Fruit fly (Drosophila melanogaster) whole organism, embryonic: ENCODE results near the gene CG12766.

Experiments
- ATbp ChIP-seq: fragments of 200-800 bp; sonication (Bioruptor generic); optimal IDR thresholded peaks from 2 replicates; lab custom pipeline; 2017; ENCODE audit warnings: missing biosample characterization, mild to moderate bottlenecking, missing genetic modification characterization, missing genetic modification reagents
- Ada2b ChIP-seq: fragments of 200-800 bp; sonication (Bioruptor generic); IDR thresholded peaks from 2 replicates; pipeline ENCODE4 v1.3.6; 2022; ENCODE audit warnings: missing biosample characterization, missing genetic modification characterization
- B-H1 ChIP-seq: fragments of 200-800 bp; sonication (Bioruptor generic); IDR thresholded peaks from 3 replicates; pipeline ENCODE4 v1.3.6; 2022; ENCODE audit warnings: missing biosample characterization, missing genetic modification characterization
- Bteb2 ChIP-seq: fragments of 200-800 bp; sonication (Bioruptor generic); optimal IDR thresholded peaks from 2 replicates; lab custom pipeline; 2016; ENCODE audit warnings: missing biosample characterization, missing genetic modification characterization
- CG11695 ChIP-seq: fragments of 200-800 bp; sonication (Bioruptor generic); IDR thresholded peaks from 3 replicates; pipeline ENCODE4 v1.3.6; 2022; ENCODE audit warnings: missing biosample characterization, missing genetic modification characterization
- CG12071 ChIP-seq: fragments of 200-800 bp; sonication (Bioruptor generic); optimal IDR thresholded peaks from 3 replicates; lab custom pipeline; 2018; ENCODE audit warnings: missing biosample characterization, mild to moderate bottlenecking, missing genetic modification characterization
- CG12391 ChIP-seq: fragments of 200-800 bp; sonication (Bioruptor generic); optimal IDR thresholded peaks from 3 replicates; lab custom pipeline; 2018; ENCODE audit warnings: missing biosample characterization, mild to moderate bottlenecking, missing genetic modification characterization, moderate library complexity
- CG12769 ChIP-seq: fragments of 200-800 bp; sonication (Bioruptor generic); optimal IDR thresholded peaks from 2 replicates; lab custom pipeline; 2019; ENCODE audit warnings: missing biosample characterization, mild to moderate bottlenecking, missing genetic modification characterization, moderate library complexity
- CG13123 ChIP-seq: fragments of 200-800 bp; sonication (Bioruptor generic); optimal IDR thresholded peaks from 2 replicates; lab custom pipeline; 2016; ENCODE audit warnings: missing biosample characterization, missing genetic modification characterization
- CG13424 ChIP-seq: fragments of 200-800 bp; sonication (Bioruptor generic); optimal IDR thresholded peaks from 2 replicates; lab custom pipeline; 2019; ENCODE audit warnings: missing biosample characterization, mild to moderate bottlenecking, missing genetic modification characterization, moderate library complexity
- CG2129 ChIP-seq: fragments of 200-800 bp; sonication (Bioruptor generic); IDR thresholded peaks from 2 replicates; pipeline ENCODE4 v1.3.6; 2022; ENCODE audit warnings: missing biosample characterization, missing genetic modification characterization; ENCODE audit not compliant: partially characterized antibody
- CG2199 ChIP-seq: fragments of 200-800 bp; sonication (Bioruptor generic); IDR thresholded peaks from 3 replicates; pipeline ENCODE4 v1.3.6; 2022; ENCODE audit warnings: missing biosample characterization, missing genetic modification characterization
- CG2202 ChIP-seq: fragments of 200-800 bp; sonication (Bioruptor generic); optimal IDR thresholded peaks from 2 replicates; lab custom pipeline; 2018; ENCODE audit warnings: missing biosample characterization, mild to moderate bottlenecking, missing genetic modification characterization
- CG3065 ChIP-seq: fragments of 200-800 bp; sonication (Bioruptor generic); optimal IDR thresholded peaks from 2 replicates; lab custom pipeline; 2016; ENCODE audit warnings: missing biosample characterization, missing genetic modification characterization
- CG34422 ChIP-seq: fragments of 200-800 bp; sonication (Bioruptor generic); IDR thresholded peaks from 3 replicates; pipeline ENCODE4 v1.3.6; 2022; ENCODE audit warnings: missing biosample characterization, missing genetic modification characterization
- CG42726 ChIP-seq: fragments of 200-800 bp; sonication (Bioruptor generic); IDR thresholded peaks from 2 replicates; pipeline ENCODE4 v1.3.6; 2022; ENCODE audit warnings: missing biosample characterization, missing genetic modification characterization; ENCODE audit not compliant: partially characterized antibody
- CG4617 ChIP-seq: fragments of 200-800 bp; sonication (Bioruptor generic); optimal IDR thresholded peaks from 3 replicates; lab custom pipeline; 2016; ENCODE audit warnings: missing biosample characterization, missing genetic modification characterization, borderline replicate concordance
- CG6765 ChIP-seq: fragments of 200-800 bp; sonication (Bioruptor generic); optimal IDR thresholded peaks from 3 replicates; lab custom pipeline; 2017; ENCODE audit warnings: missing biosample characterization, mild to moderate bottlenecking, missing genetic modification characterization
- CG7556 ChIP-seq: fragments of 200-800 bp; sonication (Bioruptor generic); optimal IDR thresholded peaks from 2 replicates; lab custom pipeline; 2017; ENCODE audit warnings: missing biosample characterization, mild to moderate bottlenecking, missing genetic modification characterization
- CG7839 ChIP-seq: fragments of 200-800 bp; sonication (Bioruptor generic); optimal IDR thresholded peaks from 3 replicates; lab custom pipeline; 2018; ENCODE audit warnings: missing biosample characterization, mild to moderate bottlenecking, missing genetic modification characterization, moderate library complexity
- CG7928 ChIP-seq: fragments of 200-800 bp; sonication (Bioruptor generic); optimal IDR thresholded peaks from 2 replicates; lab custom pipeline; 2017; ENCODE audit warnings: missing biosample characterization, mild to moderate bottlenecking, missing genetic modification characterization
- Camta ChIP-seq: fragments of 200-800 bp; sonication (Bioruptor generic); optimal IDR thresholded peaks from 2 replicates; lab custom pipeline; 2016; ENCODE audit warnings: missing biosample characterization, missing genetic modification characterization
- Dp ChIP-seq: fragments of 200-800 bp; sonication (Bioruptor generic); optimal IDR thresholded peaks from 2 replicates; lab custom pipeline; 2018; ENCODE audit warnings: missing biosample characterization, mild to moderate bottlenecking, missing genetic modification characterization, moderate library complexity
- E2f2 ChIP-seq: fragments of 200-800 bp; sonication (Bioruptor generic); IDR thresholded peaks from 2 replicates; pipeline ENCODE4 v1.3.6; 2022; ENCODE audit warnings: missing biosample characterization, missing genetic modification characterization
- Fer2 ChIP-seq: fragments of 200-800 bp; sonication (Bioruptor generic); optimal IDR thresholded peaks from 2 replicates; lab custom pipeline; 2018; ENCODE audit warnings: missing biosample characterization, mild to moderate bottlenecking, missing genetic modification characterization, moderate library complexity
- Hey ChIP-seq: fragments of 200-800 bp; sonication (Bioruptor generic); optimal IDR thresholded peaks from 3 replicates; lab custom pipeline; 2018; ENCODE audit warnings: missing biosample characterization, mild to moderate bottlenecking, missing genetic modification characterization
- Hmx ChIP-seq: fragments of 200-800 bp; sonication (Bioruptor generic); optimal IDR thresholded peaks from 2 replicates; lab custom pipeline; 2016; ENCODE audit warnings: missing biosample characterization, missing genetic modification characterization
- Hr78 ChIP-seq, 2 experiments: fragments of 200-800 bp in 1 of 2; fragments of >200 bp in 1 of 2; sonication (Bioruptor generic) in 1 of 2; optimal IDR thresholded peaks; 2 replicates each; lab custom pipeline; 2017 to 2019; ENCODE audit warnings: missing biosample characterization in 2 of 2, missing genetic modification characterization in 2 of 2, mild to moderate bottlenecking in 1 of 2, moderate library complexity in 1 of 2
- NFAT ChIP-seq: fragments of 200-800 bp; sonication (Bioruptor generic); IDR thresholded peaks from 2 replicates; pipeline ENCODE4 v1.3.6; 2022; ENCODE audit warnings: missing biosample characterization, missing genetic modification characterization
- Oli ChIP-seq: fragments of 200-800 bp; sonication (Bioruptor generic); optimal IDR thresholded peaks from 2 replicates; lab custom pipeline; 2018; ENCODE audit warnings: missing biosample characterization, mild to moderate bottlenecking, missing genetic modification characterization, moderate library complexity
- Side ChIP-seq: fragments of 200-800 bp; sonication (Bioruptor generic); optimal IDR thresholded peaks from 2 replicates; lab custom pipeline; 2016; ENCODE audit warnings: missing biosample characterization, missing genetic modification characterization
- Sry-β ChIP-seq: fragments of 200-800 bp; sonication (Bioruptor generic); optimal IDR thresholded peaks from 2 replicates; lab custom pipeline; 2018; ENCODE audit warnings: missing biosample characterization, mild to moderate bottlenecking, missing genetic modification characterization, moderate library complexity
- Usf ChIP-seq: fragments of 200-800 bp; sonication (Bioruptor generic); optimal IDR thresholded peaks from 2 replicates; lab custom pipeline; 2017; ENCODE audit warnings: missing genotype, missing biosample characterization, missing genetic modification characterization
- al ChIP-seq: fragments of 200-800 bp; sonication (Bioruptor generic); IDR thresholded peaks from 2 replicates; pipeline ENCODE4 v1.3.6; 2022; ENCODE audit warnings: missing biosample characterization, missing genetic modification characterization
- bab2 ChIP-seq: fragments of 200-800 bp; sonication (Bioruptor generic); optimal IDR thresholded peaks from 2 replicates; lab custom pipeline; 2016; ENCODE audit warnings: missing biosample characterization, missing genetic modification characterization
- bcd ChIP-seq: fragments of 200-800 bp; sonication (Bioruptor generic); optimal IDR thresholded peaks from 2 replicates; lab custom pipeline; 2017; ENCODE audit warnings: missing biosample characterization, mild to moderate bottlenecking, missing genetic modification characterization
- btn ChIP-seq: fragments of 200-800 bp; sonication (Bioruptor generic); optimal IDR thresholded peaks from 2 replicates; lab custom pipeline; 2016; ENCODE audit warnings: missing biosample characterization, missing genetic modification characterization
- cad ChIP-seq: fragments of >200 bp; optimal IDR thresholded peaks from 2 replicates; lab custom pipeline; 2017; ENCODE audit warnings: missing biosample characterization, missing genetic modification characterization
- ci ChIP-seq: fragments of 200-800 bp; sonication (Bioruptor generic); IDR thresholded peaks from 3 replicates; pipeline ENCODE4 v1.3.6; 2022; ENCODE audit warnings: missing biosample characterization, missing genetic modification characterization
- exex ChIP-seq: fragments of 200-800 bp; sonication (Bioruptor generic); optimal IDR thresholded peaks from 4 replicates; lab custom pipeline; 2018; ENCODE audit warnings: missing biosample characterization, mild to moderate bottlenecking, missing genetic modification characterization, moderate library complexity
- fd96Cb ChIP-seq: fragments of 200-800 bp; sonication (Bioruptor generic); optimal IDR thresholded peaks from 2 replicates; lab custom pipeline; 2018; ENCODE audit warnings: missing biosample characterization, mild to moderate bottlenecking, missing genetic modification characterization, moderate library complexity
- hbn ChIP-seq: fragments of 200-800 bp; sonication (Bioruptor generic); IDR thresholded peaks from 2 replicates; pipeline ENCODE4 v1.3.6; 2022; ENCODE audit warnings: missing biosample characterization, missing genetic modification characterization; ENCODE audit not compliant: partially characterized antibody
- inv ChIP-seq: fragments of 200-800 bp; sonication (Bioruptor generic); IDR thresholded peaks from 2 replicates; pipeline ENCODE4 v1.3.6; 2022; ENCODE audit warnings: missing biosample characterization, missing genetic modification characterization; ENCODE audit not compliant: partially characterized antibody
- pita ChIP-seq: fragments of 200-800 bp; sonication (Bioruptor generic); optimal IDR thresholded peaks from 2 replicates; lab custom pipeline; 2017; ENCODE audit warnings: missing biosample characterization, mild to moderate bottlenecking, missing genetic modification characterization
- rib ChIP-seq: fragments of 200-800 bp; sonication (Bioruptor generic); IDR thresholded peaks from 2 replicates; pipeline ENCODE4 v1.3.6; 2022; ENCODE audit warnings: missing biosample characterization, missing genetic modification characterization
- sisA ChIP-seq: fragments of 200-800 bp; sonication (Bioruptor generic); IDR thresholded peaks from 2 replicates; pipeline ENCODE4 v1.3.6; 2022; ENCODE audit warnings: missing biosample characterization, missing genetic modification characterization
- tgo ChIP-seq: fragments of 200-800 bp; sonication (Bioruptor generic); IDR thresholded peaks from 3 replicates; pipeline ENCODE4 v1.3.6; 2022; ENCODE audit warnings: missing biosample characterization, missing genetic modification characterization
- ttk ChIP-seq: fragments of 200-800 bp; sonication (Bioruptor generic); IDR thresholded peaks from 2 replicates; pipeline ENCODE4 v2.1.2; 2022; ENCODE audit warnings: missing biosample characterization, missing genetic modification characterization
- twi ChIP-seq: fragments of 200-800 bp; optimal IDR thresholded peaks from 2 replicates; lab custom pipeline; 2019; ENCODE audit warnings: missing biosample characterization, mild to moderate bottlenecking, missing genetic modification characterization, moderate library complexity
- zen2 ChIP-seq: fragments of 200-800 bp; sonication (Bioruptor generic); IDR thresholded peaks from 3 replicates; pipeline ENCODE4 v1.3.6; 2022; ENCODE audit warnings: missing biosample characterization, missing genetic modification characterization; ENCODE audit not compliant: partially characterized antibody

Gene CG12766

DNA sequence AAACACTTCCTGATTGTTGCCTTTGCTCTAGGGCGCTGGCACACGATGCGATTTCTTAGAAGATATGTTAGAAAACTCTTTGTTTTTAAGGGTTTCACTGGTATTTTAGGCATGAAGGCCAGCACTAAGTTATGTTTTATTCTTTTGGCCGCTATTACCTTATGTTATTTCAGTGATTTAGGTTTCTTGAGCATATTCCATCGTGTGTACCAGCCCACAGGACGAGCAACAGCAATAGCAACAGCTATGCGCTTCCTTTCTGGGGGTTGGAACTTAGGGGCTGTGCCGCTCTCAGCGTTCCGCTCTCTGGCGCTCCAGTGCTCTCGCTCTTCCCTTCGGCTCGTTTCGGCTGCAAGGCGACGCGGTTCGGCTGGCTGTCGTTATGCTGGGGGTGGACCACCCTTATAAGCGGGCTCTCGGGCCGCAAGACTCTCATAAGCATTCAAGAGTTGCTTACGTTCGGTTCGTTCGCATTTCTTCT, 43.6 kb upstream of the CG12766 start, which contains the start of gene scrt (continued):
- TF ChIP-seq ttk (GFP tag; lab: Robert Waterston, UW) (no peak), Camta (GFP tag; lab: Kevin White, UChicago) (peak; percentile 11), exex (no peak), fd96Cb (tag; lab: Kevin White, UChicago) (peak; percentile 25), bcd (GFP tag; lab: Kevin White, UChicago) (peak; percentile 33), CG7556 (GFP tag; lab: Kevin White, UChicago) (peak; percentile 61), NFAT (GFP tag; lab: Robert Waterston, UW) (no peak), cad (GFP tag; lab: Kevin White, UChicago) (no peak), Side (GFP tag; lab: Kevin White, UChicago) (peak; percentile 21), hbn (no peak), Bteb2 (GFP tag; lab: Kevin White, UChicago) (no peak), CG34422 (GFP tag; lab: Robert Waterston, UW) (no peak), B-H1 (GFP tag; lab: Robert Waterston, UW) (no peak), CG7839 (tag; lab: Kevin White, UChicago) (no peak), CG2129 (GFP tag; lab: Robert Waterston, UW) (no peak), E2f2 (GFP tag; lab: Robert Waterston, UW) (peak; percentile 15; the same call in 1 of the 2 replicates), Sry-β (no peak), CG12071 (no peak), Hr78 (GFP tag; optimal IDR thresholded peaks at IDR 0.05; lab: Kevin White, UChicago) (no peak), CG13123 (GFP tag; lab: Kevin White, UChicago) (no peak), Hmx (GFP tag; lab: Kevin White, UChicago) (no peak), ATbp (no peak), btn (no peak), CG13424 (tag; lab: Kevin White, UChicago) (peak; percentile 88), CG2199 (GFP tag; lab: Robert Waterston, UW) (no peak), CG12391 (tag; lab: Kevin White, UChicago) (peak; percentile 72), pita (no peak), twi (tag; lab: Kevin White, UChicago) (no peak), al (GFP tag; lab: Robert Waterston, UW) (no peak), CG7928 (no peak), Usf (GFP tag; lab: Kevin White, UChicago) (no peak), inv (GFP tag; lab: Robert Waterston, UW) (peak; percentile 42), Fer2 (tag; lab: Kevin White, UChicago) (no peak), rib (no peak), CG42726 (GFP tag; lab: Robert Waterston, UW) (no peak), bab2 (peak; percentile 5), zen2 (GFP tag; lab: Robert Waterston, UW) (no peak), Ada2b (GFP tag; lab: Robert Waterston, UW) (peak; percentile 51), CG11695 (GFP tag; lab: Robert Waterston, UW) (no peak), Dp (GFP tag; lab: Kevin White, UChicago) (no peak), CG3065 (GFP tag; lab: Kevin White, UChicago) (no peak), tgo (GFP tag; lab: Robert Waterston, UW) (0 out of 3 replicates have a peak, but pooled peaks have one; percentile 27), sisA (peak; percentile 59; the same call in 1 of the 2 replicates), ci (GFP tag; lab: Robert Waterston, UW) (peak; percentile 55; the same call in 1 of the 3 replicates), Hey (tag; lab: Kevin White, UChicago) (no peak), CG6765 (GFP tag; lab: Kevin White, UChicago) (peak; percentile 26), CG2202 (tag; lab: Kevin White, UChicago) (peak; percentile 8), Oli (peak; percentile 12), CG4617 (GFP tag; lab: Kevin White, UChicago) (no peak), CG12769 (tag; lab: Kevin White, UChicago) (no peak)
